Worm (Caenorhabditis elegans) whole organism, midembryonic: ENCODE results near the gene nlp-59.

ENCODE experiments used
- T22C8.4 ChIP-seq: fragments of 200-800 bp; sonication (Bioruptor generic); IDR thresholded peaks from 2 replicates; pipeline ENCODE4 v1.3.6; 2022; ENCODE audit warnings: missing genetic modification characterization, missing compliant biosample characterization
- cog-1 ChIP-seq: sonication (generic microtip); optimal IDR thresholded peaks from 2 replicates; lab custom pipeline; 2016; ENCODE audit warnings: missing genetic modification characterization, missing compliant biosample characterization
- flt-1 ChIP-seq: fragments of 200-800 bp; sonication (Bioruptor generic); IDR thresholded peaks from 2 replicates; pipeline ENCODE4 v1.3.6; 2022; ENCODE audit warnings: missing genetic modification characterization, missing compliant biosample characterization
- klf-2 ChIP-seq: fragments of 200-800 bp; sonication (Bioruptor generic); conservative IDR thresholded peaks from 2 replicates; pipeline ENCODE4 v1.3.6; 2022; ENCODE audit warnings: missing genetic modification reagents, missing genetic modification characterization, missing compliant biosample characterization
- med-1 ChIP-seq: sonication (generic microtip); optimal IDR thresholded peaks from 2 replicates; lab custom pipeline; 2017; ENCODE audit warnings: missing genetic modification characterization, mild to moderate bottlenecking, missing compliant biosample characterization, antibody characterized with exemption, missing genetic modification reagents; ENCODE audit not compliant: insufficient read depth
- ref-1 ChIP-seq: fragments of 200-800 bp; sonication (Bioruptor generic); conservative IDR thresholded peaks from 2 replicates; pipeline ENCODE4 v1.3.6; 2022; ENCODE audit warnings: missing genetic modification reagents, missing genetic modification characterization, missing compliant biosample characterization
- ztf-23 ChIP-seq: fragments of 200-800 bp; sonication (Bioruptor generic); IDR thresholded peaks from 2 replicates; pipeline ENCODE4 v1.3.6; 2022; ENCODE audit warnings: missing genetic modification reagents, missing genetic modification characterization, missing compliant biosample characterization
- ztf-29 ChIP-seq: fragments of 200-800 bp; sonication (Bioruptor generic); IDR thresholded peaks from 2 replicates; pipeline ENCODE4 v1.3.6; 2022; ENCODE audit warnings: missing genetic modification reagents, missing genetic modification characterization, missing compliant biosample characterization

DNA sequence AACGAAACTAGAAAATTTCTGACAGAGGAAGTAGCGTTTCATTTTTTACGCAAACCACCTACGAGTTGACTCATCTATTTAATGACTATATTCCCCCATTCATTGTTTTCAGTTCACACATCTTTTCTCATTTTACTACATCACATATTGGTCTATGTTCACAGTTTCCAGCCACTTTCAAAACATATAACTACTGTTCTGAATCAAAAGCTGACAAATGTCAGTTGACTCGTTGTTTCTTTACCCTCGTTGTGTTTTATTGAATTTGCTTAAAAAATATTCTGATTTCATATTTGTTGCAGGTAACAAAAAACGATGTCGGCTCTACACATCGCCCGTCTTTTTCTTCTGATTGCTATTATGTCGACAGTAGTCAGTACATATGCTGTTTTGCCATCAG lies at the start of gene nlp-59:
- TF ChIP-seq T22C8.4 (GFP tag; lab: Robert Waterston, UW) (no peak), klf-2 (GFP tag; lab: Robert Waterston, UW) (no peak), ztf-29 (no peak), ztf-23 (GFP tag; lab: Robert Waterston, UW) (no peak), cog-1 (tag; lab: Kevin White, UChicago) (no peak), flt-1 (no peak), med-1 (no peak), ref-1 (GFP tag; lab: Robert Waterston, UW) (no peak)
